Fruit fly (Drosophila melanogaster) whole organism, embryonic: ENCODE measurements around the gene CG11593.

ENCODE experiments used
- CG11504 ChIP-seq: fragments of 200-800 bp; sonication (Bioruptor generic); optimal IDR thresholded peaks from 3 replicates; lab custom pipeline; 2019; ENCODE audit warnings: missing biosample characterization, mild to moderate bottlenecking, missing genetic modification characterization, moderate library complexity
- CG12071 ChIP-seq: fragments of 200-800 bp; sonication (Bioruptor generic); optimal IDR thresholded peaks from 3 replicates; lab custom pipeline; 2018; ENCODE audit warnings: missing biosample characterization, mild to moderate bottlenecking, missing genetic modification characterization
- CG1603 ChIP-seq: fragments of 200-800 bp; sonication (Bioruptor generic); optimal IDR thresholded peaks from 2 replicates; lab custom pipeline; 2019; ENCODE audit warnings: missing biosample characterization, mild to moderate bottlenecking, missing genetic modification characterization, moderate library complexity
- CG31365 ChIP-seq: fragments of 200-800 bp; sonication (Bioruptor generic); optimal IDR thresholded peaks from 2 replicates; lab custom pipeline; 2018; ENCODE audit warnings: missing biosample characterization, mild to moderate bottlenecking, missing genetic modification characterization
- CG31441 ChIP-seq: fragments of 200-800 bp; sonication (Bioruptor generic); IDR thresholded peaks from 2 replicates; pipeline ENCODE4 v1.3.6; 2022; ENCODE audit warnings: missing biosample characterization, missing genetic modification characterization
- CG32532 ChIP-seq: fragments of 200-800 bp; sonication (Bioruptor generic); IDR thresholded peaks from 2 replicates; pipeline ENCODE4 v1.3.6; 2022; ENCODE audit warnings: missing biosample characterization, missing genetic modification characterization
- CG3847 ChIP-seq: fragments of 200-800 bp; sonication (Bioruptor generic); IDR thresholded peaks from 2 replicates; pipeline ENCODE4 v1.3.6; 2022; ENCODE audit warnings: missing biosample characterization, missing genetic modification characterization
- CG3995 ChIP-seq: fragments of 200-800 bp; sonication (Bioruptor generic); optimal IDR thresholded peaks from 3 replicates; lab custom pipeline; 2016; ENCODE audit warnings: missing biosample characterization, missing genetic modification characterization
- CG4707 ChIP-seq: fragments of 200-800 bp; sonication (Bioruptor generic); optimal IDR thresholded peaks from 2 replicates; lab custom pipeline; 2018; ENCODE audit warnings: missing biosample characterization, mild to moderate bottlenecking, missing genetic modification characterization, moderate library complexity
- CG4820 ChIP-seq: fragments of 200-800 bp; sonication (Bioruptor generic); optimal IDR thresholded peaks from 3 replicates; lab custom pipeline; 2016; ENCODE audit warnings: missing biosample characterization, missing genetic modification characterization
- CG6689 ChIP-seq: fragments of 200-800 bp; sonication (Bioruptor generic); IDR thresholded peaks from 2 replicates; pipeline ENCODE4 v1.3.6; 2022; ENCODE audit warnings: missing biosample characterization, missing genetic modification characterization
- Chrac-16 ChIP-seq: fragments of 200-800 bp; sonication (Bioruptor generic); optimal IDR thresholded peaks from 3 replicates; lab custom pipeline; 2016; ENCODE audit warnings: missing biosample characterization, missing genetic modification characterization
- Drgx ChIP-seq: fragments of 200-800 bp; sonication (Bioruptor generic); IDR thresholded peaks from 2 replicates; pipeline ENCODE4 v1.3.6; 2022; ENCODE audit warnings: missing biosample characterization, missing genetic modification characterization
- E2f1 ChIP-seq: fragments of 200-800 bp; sonication (Bioruptor generic); IDR thresholded peaks from 2 replicates; pipeline ENCODE4 v1.3.6; 2022; ENCODE audit warnings: missing biosample characterization, missing genetic modification characterization
- E2f2 ChIP-seq: fragments of 200-800 bp; sonication (Bioruptor generic); IDR thresholded peaks from 2 replicates; pipeline ENCODE4 v1.3.6; 2022; ENCODE audit warnings: missing biosample characterization, missing genetic modification characterization
- Ets65A ChIP-seq: fragments of 200-800 bp; sonication (Bioruptor generic); peaks from one replicate; lab custom pipeline; 2016; ENCODE audit warnings: missing biosample characterization, missing genetic modification characterization
- Fer1 ChIP-seq: fragments of 200-800 bp; sonication (Bioruptor generic); optimal IDR thresholded peaks from 2 replicates; lab custom pipeline; 2017; ENCODE audit warnings: missing biosample characterization, mild to moderate bottlenecking, missing genetic modification characterization
- Gsc ChIP-seq: fragments of 200-800 bp; sonication (Bioruptor generic); IDR thresholded peaks from 2 replicates; pipeline ENCODE4 v1.3.6; 2022; ENCODE audit warnings: missing biosample characterization, missing genetic modification characterization
- H15 ChIP-seq: fragments of 200-800 bp; sonication (Bioruptor generic); IDR thresholded peaks from 3 replicates; pipeline ENCODE4 v1.3.6; 2022; ENCODE audit warnings: missing biosample characterization, missing genetic modification characterization
- Hmr ChIP-seq: fragments of 200-800 bp; sonication (Bioruptor generic); optimal IDR thresholded peaks from 3 replicates; lab custom pipeline; 2017; ENCODE audit warnings: mild to moderate bottlenecking, missing biosample characterization, missing genetic modification reagents, missing genetic modification characterization
- MTF-1 ChIP-seq: fragments of 200-800 bp; sonication (Bioruptor generic); optimal IDR thresholded peaks from 2 replicates; lab custom pipeline; 2018; ENCODE audit warnings: missing biosample characterization, mild to moderate bottlenecking, missing genetic modification characterization, borderline replicate concordance
- Med ChIP-seq: fragments of 200-800 bp; sonication (Bioruptor generic); peaks from one replicate; lab custom pipeline; 2016; ENCODE audit warnings: missing biosample characterization, missing genetic modification characterization, mild to moderate bottlenecking, inconsistent platforms, moderate library complexity
- Sox102F ChIP-seq: fragments of 200-800 bp; sonication (Bioruptor generic); optimal IDR thresholded peaks from 2 replicates; lab custom pipeline; 2018; ENCODE audit warnings: missing biosample characterization, mild to moderate bottlenecking, missing genetic modification characterization, moderate library complexity
- Spps ChIP-seq: fragments of 200-800 bp; sonication (Bioruptor generic); optimal IDR thresholded peaks from 2 replicates; lab custom pipeline; 2018; ENCODE audit warnings: missing biosample characterization, mild to moderate bottlenecking, missing genetic modification characterization
- ara ChIP-seq: fragments of 200-800 bp; sonication (Bioruptor generic); IDR thresholded peaks from 2 replicates; pipeline ENCODE4 v1.3.6; 2022; ENCODE audit warnings: missing biosample characterization, missing genetic modification characterization
- ase ChIP-seq: fragments of 200-800 bp; sonication (Bioruptor generic); IDR thresholded peaks from 3 replicates; pipeline ENCODE4 v1.3.6; 2022; ENCODE audit warnings: missing biosample characterization, missing genetic modification characterization
- az2 ChIP-seq: fragments of 200-800 bp; sonication (Bioruptor generic); optimal IDR thresholded peaks from 3 replicates; lab custom pipeline; 2016; ENCODE audit warnings: missing biosample characterization, missing genetic modification characterization
- bsh ChIP-seq, 2 experiments: fragments of 200-800 bp; sonication (Bioruptor generic); optimal IDR thresholded peaks; 2 replicates each; lab custom pipeline; 2017 to 2018; ENCODE audit warnings: mild to moderate bottlenecking in 2 of 2, missing biosample characterization in 2 of 2, missing genetic modification characterization in 2 of 2, moderate library complexity in 1 of 2
- chif ChIP-seq, 2 experiments: fragments of 200-800 bp; sonication (Bioruptor generic); optimal IDR thresholded peaks; 3 replicates each; lab custom pipeline; 2016; ENCODE audit warnings: missing biosample characterization in 2 of 2, missing genetic modification characterization in 2 of 2
- ci ChIP-seq: fragments of 200-800 bp; sonication (Bioruptor generic); IDR thresholded peaks from 3 replicates; pipeline ENCODE4 v1.3.6; 2022; ENCODE audit warnings: missing biosample characterization, missing genetic modification characterization
- cwo ChIP-seq: fragments of 200-800 bp; sonication (Bioruptor generic); optimal IDR thresholded peaks from 3 replicates; lab custom pipeline; 2017; ENCODE audit warnings: missing biosample characterization, missing genetic modification characterization, mild to moderate bottlenecking, moderate library complexity, missing genetic modification reagents
- dmrt11E ChIP-seq: fragments of 200-800 bp; sonication (Bioruptor generic); optimal IDR thresholded peaks from 3 replicates; lab custom pipeline; 2018; ENCODE audit warnings: missing biosample characterization, mild to moderate bottlenecking, missing genetic modification characterization, moderate library complexity
- gfzf ChIP-seq: fragments of 200-800 bp; sonication (Bioruptor generic); optimal IDR thresholded peaks from 2 replicates; lab custom pipeline; 2016; ENCODE audit warnings: missing biosample characterization, mild to moderate bottlenecking, missing genetic modification characterization, moderate library complexity
- gsb-n ChIP-seq: fragments of 200-800 bp; sonication (Bioruptor generic); optimal IDR thresholded peaks from 3 replicates; lab custom pipeline; 2018; ENCODE audit warnings: missing biosample characterization, mild to moderate bottlenecking, missing genetic modification characterization
- gt ChIP-seq: fragments of 200-800 bp; sonication (Bioruptor generic); IDR thresholded peaks from 2 replicates; pipeline ENCODE4 v1.3.6; 2022; ENCODE audit warnings: missing biosample characterization, missing genetic modification characterization
- kay ChIP-seq: fragments of 200-800 bp; sonication (Bioruptor generic); optimal IDR thresholded peaks from 2 replicates; lab custom pipeline; 2016; ENCODE audit warnings: missing biosample characterization, missing genetic modification characterization
- nmo ChIP-seq: fragments of 200-800 bp; sonication (Bioruptor generic); optimal IDR thresholded peaks from 2 replicates; lab custom pipeline; 2018; ENCODE audit warnings: missing biosample characterization, mild to moderate bottlenecking, missing genetic modification characterization, moderate library complexity
- otp ChIP-seq: fragments of 200-800 bp; sonication (Bioruptor generic); IDR thresholded peaks from 3 replicates; pipeline ENCODE4, ENCODE4 v1.3.6; 2022; ENCODE audit warnings: missing biosample characterization, missing genetic modification characterization
- prd ChIP-seq, 3 experiments: fragments of >200 bp in 2 of 3; fragments of 200-800 bp in 1 of 3; sonication (Bioruptor generic) in 1 of 3; optimal IDR thresholded peaks in 2 of 3; IDR thresholded peaks in 1 of 3; 2 replicates in 2 of 3; 3 replicates in 1 of 3; pipeline versions ENCODE4 v1.3.6 to Lab custom; 2017 to 2022; ENCODE audit warnings: missing biosample characterization in 1 of 3, missing genetic modification characterization in 1 of 3
- pzg ChIP-seq: fragments of 200-800 bp; sonication (Bioruptor generic); optimal IDR thresholded peaks from 3 replicates; lab custom pipeline; 2018; ENCODE audit warnings: missing biosample characterization, mild to moderate bottlenecking, missing genetic modification characterization, moderate library complexity
- row ChIP-seq: fragments of 200-800 bp; sonication (Bioruptor generic); IDR thresholded peaks from 3 replicates; pipeline ENCODE4 v1.3.6; 2022; ENCODE audit warnings: missing biosample characterization, missing genetic modification characterization
- sens ChIP-seq: fragments of 200-800 bp; sonication (Bioruptor generic); peaks from one replicate; lab custom pipeline; 2016; ENCODE audit warnings: missing biosample characterization, missing genetic modification characterization
- slbo ChIP-seq: fragments of 200-800 bp; sonication (Bioruptor generic); IDR thresholded peaks from 2 replicates; pipeline ENCODE4 v1.3.6; 2022; ENCODE audit warnings: missing biosample characterization, missing genetic modification characterization
- ttk ChIP-seq: fragments of 200-800 bp; sonication (Bioruptor generic); IDR thresholded peaks from 2 replicates; pipeline ENCODE4 v2.1.2; 2022; ENCODE audit warnings: missing biosample characterization, missing genetic modification characterization
- zen2 ChIP-seq: fragments of 200-800 bp; sonication (Bioruptor generic); IDR thresholded peaks from 3 replicates; pipeline ENCODE4 v1.3.6; 2022; ENCODE audit warnings: missing biosample characterization, missing genetic modification characterization; ENCODE audit not compliant: partially characterized antibody
- zf30C ChIP-seq: fragments of 200-800 bp; sonication (Bioruptor generic); optimal IDR thresholded peaks from 3 replicates; lab custom pipeline; 2018; ENCODE audit warnings: missing biosample characterization, mild to moderate bottlenecking, missing genetic modification characterization
- zfh1 ChIP-seq: fragments of 200-800 bp; sonication (Bioruptor generic); IDR thresholded peaks from 3 replicates; pipeline ENCODE4 v1.3.6; 2022; ENCODE audit warnings: missing biosample characterization, missing genetic modification characterization
- zfh2 ChIP-seq: fragments of 200-800 bp; sonication (Bioruptor generic); optimal IDR thresholded peaks from 2 replicates; lab custom pipeline; 2016; ENCODE audit warnings: missing biosample characterization, missing genetic modification characterization

CG11593 gene

dm6 chr3L:4016754-4017153 lies 23.5 kb downstream of the CG11593 start (continued):
- TF ChIP-seq gt (GFP tag; lab: Robert Waterston, UW) (peak; percentile 55; the same call in 1 of the 2 replicates), CG32532 (0 out of 2 replicates have a peak, but pooled peaks have one; percentile 19), Gsc (GFP tag; lab: Robert Waterston, UW) (peak; percentile 61; the same call in 1 of the 2 replicates), CG12071 (GFP tag; lab: Kevin White, UChicago) (peak; percentile 25), Fer1 (GFP tag; lab: Kevin White, UChicago) (no peak), zfh2 (no peak), gfzf (GFP tag; lab: Kevin White, UChicago) (no peak), CG31365 (peak; percentile 19), az2 (GFP tag; lab: Kevin White, UChicago) (peak; percentile 75), E2f1 (GFP tag; lab: Robert Waterston, UW) (peak; percentile 37; the same call in 1 of the 2 replicates), kay (GFP tag; lab: Kevin White, UChicago) (no peak), E2f2 (GFP tag; lab: Robert Waterston, UW) (peak; percentile 18; the same call in 1 of the 2 replicates), pzg (GFP tag; lab: Kevin White, UChicago) (no peak)
- TF ChIP-seq, all 482 proteins: peak for 259

dm6 chr3L:4014349-4014748 lies 25.9 kb downstream of the CG11593 start:
- no peak for TF ChIP-seq gsb-n
- 0 out of 3 replicates have a peak, but pooled peaks have one; percentile 18 for TF ChIP-seq ci
- peak; percentile 16; the same call in 1 of the 2 replicates for TF ChIP-seq slbo
- TF ChIP-seq CG31441 (GFP tag; lab: Robert Waterston, UW) = 0 out of 2 replicates have a peak, but pooled peaks have one; percentile 16
- peak; percentile 81 for TF ChIP-seq sens
- peak; percentile 36 for TF ChIP-seq CG1603 (tag; lab: Kevin White, UChicago)
- TF ChIP-seq MTF-1 (GFP tag; lab: Kevin White, UChicago) = no peak
- TF ChIP-seq row = peak; percentile 28; the same call in 1 of the 3 replicates
- TF ChIP-seq Hmr (GFP tag; lab: Kevin White, UChicago) = no peak
- peak in 1 of 2 experiments; percentile 10 for TF ChIP-seq chif (GFP tag; optimal IDR thresholded peaks at IDR 0.05; lab: Kevin White, UChicago)
- TF ChIP-seq CG6689 (GFP tag; lab: Robert Waterston, UW) = peak; percentile 13; the same call in 1 of the 2 replicates
- TF ChIP-seq ttk = 0 out of 2 replicates have a peak, but pooled peaks have one; percentile 7
- TF ChIP-seq Chrac-16 (GFP tag; lab: Kevin White, UChicago) = peak; percentile 8
- TF ChIP-seq zfh1 (GFP tag; lab: Robert Waterston, UW) = peak; percentile 46; the same call in 1 of the 3 replicates
- no peak for TF ChIP-seq prd (optimal IDR thresholded peaks at IDR 0.05; lab: Kevin White, UChicago)
- peak; percentile 46; the same call in 1 of the 3 replicates for TF ChIP-seq prd (GFP tag; IDR thresholded peaks at IDR 0.05; lab: Robert Waterston, UW)
- TF ChIP-seq ase = peak; percentile 7; the same call in 1 of the 3 replicates
- TF ChIP-seq dmrt11E = peak; percentile 28
- peak; percentile 70 for TF ChIP-seq Med (GFP tag; lab: Kevin White, UChicago)
- TF ChIP-seq CG11504 (tag; lab: Kevin White, UChicago) = peak; percentile 12
- peak; percentile 93 for TF ChIP-seq Ets65A (GFP tag; lab: Kevin White, UChicago)
- peak; percentile 6 for TF ChIP-seq CG4820 (GFP tag; lab: Kevin White, UChicago)
- TF ChIP-seq ara (GFP tag; lab: Robert Waterston, UW) = peak; percentile 23; the same call in 1 of the 2 replicates
- TF ChIP-seq H15 (GFP tag; lab: Robert Waterston, UW) = 0 out of 3 replicates have a peak, but pooled peaks have one; percentile 15
- no peak for TF ChIP-seq zen2
- TF ChIP-seq Spps (tag; lab: Kevin White, UChicago) = no peak
- no peak for TF ChIP-seq cwo (GFP tag; lab: Kevin White, UChicago)
- no peak for TF ChIP-seq CG3847 (GFP tag; lab: Robert Waterston, UW)
- TF ChIP-seq Drgx (GFP tag; lab: Robert Waterston, UW) = peak; percentile 34
- TF ChIP-seq Sox102F = peak; percentile 25
- peak; percentile 14 for TF ChIP-seq nmo (GFP tag; lab: Kevin White, UChicago)
- no peak for TF ChIP-seq zf30C
- no peak for TF ChIP-seq CG4707 (GFP tag; lab: Kevin White, UChicago)
- TF ChIP-seq bsh (GFP tag; optimal IDR thresholded peaks at IDR 0.05; lab: Kevin White, UChicago) = peak in 1 of 2 experiments; percentile 39
- TF ChIP-seq CG3995 (GFP tag; lab: Kevin White, UChicago) = no peak
- 0 out of 3 replicates have a peak, but pooled peaks have one; percentile 32 for TF ChIP-seq otp
